Worm (Caenorhabditis elegans) whole organism, midembryonic: Measurements from ENCODE around the gene K01G12.22.

ENCODE experiments used
- T22C8.4 ChIP-seq: fragments of 200-800 bp; sonication (Bioruptor generic); IDR thresholded peaks from 2 replicates; pipeline ENCODE4 v1.3.6; 2022; ENCODE audit warnings: missing genetic modification characterization, missing compliant biosample characterization
- cog-1 ChIP-seq: sonication (generic microtip); optimal IDR thresholded peaks from 2 replicates; lab custom pipeline; 2016; ENCODE audit warnings: missing genetic modification characterization, missing compliant biosample characterization
- flt-1 ChIP-seq: fragments of 200-800 bp; sonication (Bioruptor generic); IDR thresholded peaks from 2 replicates; pipeline ENCODE4 v1.3.6; 2022; ENCODE audit warnings: missing genetic modification characterization, missing compliant biosample characterization
- klf-2 ChIP-seq: fragments of 200-800 bp; sonication (Bioruptor generic); conservative IDR thresholded peaks from 2 replicates; pipeline ENCODE4 v1.3.6; 2022; ENCODE audit warnings: missing genetic modification reagents, missing genetic modification characterization, missing compliant biosample characterization
- med-1 ChIP-seq: sonication (generic microtip); optimal IDR thresholded peaks from 2 replicates; lab custom pipeline; 2017; ENCODE audit warnings: missing genetic modification characterization, mild to moderate bottlenecking, missing compliant biosample characterization, antibody characterized with exemption, missing genetic modification reagents; ENCODE audit not compliant: insufficient read depth
- ref-1 ChIP-seq: fragments of 200-800 bp; sonication (Bioruptor generic); conservative IDR thresholded peaks from 2 replicates; pipeline ENCODE4 v1.3.6; 2022; ENCODE audit warnings: missing genetic modification reagents, missing genetic modification characterization, missing compliant biosample characterization
- tab-1 ChIP-seq: fragments of 200-800 bp; sonication (Bioruptor generic); IDR thresholded peaks from 2 replicates; pipeline ENCODE4 v1.3.6; 2022; ENCODE audit warnings: missing genetic modification characterization, missing compliant biosample characterization
- ztf-23 ChIP-seq: fragments of 200-800 bp; sonication (Bioruptor generic); IDR thresholded peaks from 2 replicates; pipeline ENCODE4 v1.3.6; 2022; ENCODE audit warnings: missing genetic modification reagents, missing genetic modification characterization, missing compliant biosample characterization
- ztf-29 ChIP-seq: fragments of 200-800 bp; sonication (Bioruptor generic); IDR thresholded peaks from 2 replicates; pipeline ENCODE4 v1.3.6; 2022; ENCODE audit warnings: missing genetic modification reagents, missing genetic modification characterization, missing compliant biosample characterization

Gene K01G12.22

DNA sequence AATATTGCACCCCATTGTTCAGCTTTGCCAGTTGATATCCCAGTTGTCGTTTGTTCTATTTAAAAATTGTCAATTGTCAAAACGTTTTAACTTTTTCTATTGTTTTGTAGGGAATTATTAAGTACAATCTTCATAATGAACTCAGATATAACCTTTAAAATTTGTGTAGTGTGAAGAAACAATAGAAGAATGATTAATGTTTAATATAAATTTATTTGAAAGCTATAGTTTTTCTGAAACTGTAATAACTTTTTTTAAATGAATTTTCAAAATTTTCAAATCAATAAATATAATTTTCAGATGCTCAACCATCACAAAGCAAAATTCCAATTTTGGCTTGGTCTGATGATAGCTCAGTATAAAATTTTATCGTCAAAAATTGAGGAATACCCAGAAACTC is at the start of gene K01G12.22:
Gene K01G12.22, plus strand, starts transcription at position 301 of the 400 bp plus-strand sequence.
- TF ChIP-seq ztf-23 (GFP tag; lab: Robert Waterston, UW) (no peak), cog-1 (tag; lab: Kevin White, UChicago) (no peak), tab-1 (GFP tag; lab: Robert Waterston, UW) (no peak), ztf-29 (GFP tag; lab: Robert Waterston, UW) (no peak), med-1 (GFP tag; lab: Kevin White, UChicago) (no peak), flt-1 (no peak), T22C8.4 (GFP tag; lab: Robert Waterston, UW) (no peak), klf-2 (GFP tag; lab: Robert Waterston, UW) (no peak), ref-1 (no peak)

DNA sequence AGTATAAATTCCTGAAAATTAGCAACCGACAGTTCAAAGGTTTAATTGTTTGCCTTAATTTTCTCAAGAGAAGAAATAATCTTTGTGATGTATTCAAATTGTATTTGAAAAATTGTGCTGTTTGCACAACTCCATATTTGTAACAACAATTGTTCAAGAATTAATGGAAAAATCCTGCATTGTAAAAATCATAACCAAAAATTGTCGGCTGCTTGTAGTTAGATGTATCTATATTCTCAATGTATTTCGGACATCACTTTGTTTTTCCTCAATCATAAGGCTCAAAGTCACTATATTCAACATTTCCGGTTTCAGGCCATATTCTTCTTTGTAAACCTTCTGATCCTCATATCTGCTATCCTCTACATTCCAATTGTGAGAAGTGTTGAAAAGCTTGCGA is 49.0 kb upstream of the K01G12.22 start:
- no peak for TF ChIP-seq T22C8.4 (GFP tag; lab: Robert Waterston, UW)
- no peak for TF ChIP-seq cog-1 (tag; lab: Kevin White, UChicago)
- no peak for TF ChIP-seq ztf-23 (GFP tag; lab: Robert Waterston, UW)
- TF ChIP-seq ref-1, result no peak
- TF ChIP-seq tab-1 (GFP tag; lab: Robert Waterston, UW), result no peak

DNA sequence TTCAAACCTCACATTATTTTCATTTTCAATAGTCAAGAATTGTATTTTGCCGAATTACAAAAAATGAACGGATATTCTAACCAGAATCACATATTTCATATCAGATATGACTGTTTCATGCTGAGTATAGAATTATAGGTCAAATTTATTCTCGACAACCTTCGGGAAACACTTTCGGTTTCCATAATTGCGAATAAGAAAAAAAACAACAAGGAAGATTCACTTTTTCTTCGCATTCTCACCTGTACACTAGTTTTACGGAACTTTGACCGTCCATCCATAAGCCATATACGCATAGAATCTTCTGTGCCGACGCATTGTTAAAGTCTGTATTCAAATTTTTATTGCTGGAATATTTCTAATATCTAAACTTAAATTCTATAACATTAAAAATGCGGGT is 46.4 kb upstream of the K01G12.22 start, which contains the start of gene oac-37:
Gene oac-37, plus strand, starts transcription at position 301 of the 400 bp plus-strand sequence.
- no peak for TF ChIP-seq T22C8.4 (GFP tag; lab: Robert Waterston, UW)
- TF ChIP-seq klf-2 (GFP tag; lab: Robert Waterston, UW), result no peak
- TF ChIP-seq flt-1, result no peak
- no peak for TF ChIP-seq med-1 (GFP tag; lab: Kevin White, UChicago)
- TF ChIP-seq tab-1 (GFP tag; lab: Robert Waterston, UW), result no peak
- TF ChIP-seq ztf-29 (GFP tag; lab: Robert Waterston, UW), result no peak
- no peak for TF ChIP-seq ref-1
- TF ChIP-seq cog-1 (tag; lab: Kevin White, UChicago), result no peak
- no peak for TF ChIP-seq ztf-23 (GFP tag; lab: Robert Waterston, UW)

ce11 chrIV:14153261-14153660 is 38.8 kb upstream of the K01G12.22 start, which contains the start of gene oac-38:
oac-38 (minus strand) TSS chrIV:14153361.
- no peak for TF ChIP-seq tab-1 (GFP tag; lab: Robert Waterston, UW)
- TF ChIP-seq klf-2 (GFP tag; lab: Robert Waterston, UW), result no peak
- TF ChIP-seq flt-1, result no peak
- no peak for TF ChIP-seq ztf-23 (GFP tag; lab: Robert Waterston, UW)
- no peak for TF ChIP-seq ztf-29 (GFP tag; lab: Robert Waterston, UW)
- no peak for TF ChIP-seq ref-1
- TF ChIP-seq T22C8.4 (GFP tag; lab: Robert Waterston, UW), result no peak
- no peak for TF ChIP-seq med-1 (GFP tag; lab: Kevin White, UChicago)
- no peak for TF ChIP-seq cog-1 (tag; lab: Kevin White, UChicago)

DNA sequence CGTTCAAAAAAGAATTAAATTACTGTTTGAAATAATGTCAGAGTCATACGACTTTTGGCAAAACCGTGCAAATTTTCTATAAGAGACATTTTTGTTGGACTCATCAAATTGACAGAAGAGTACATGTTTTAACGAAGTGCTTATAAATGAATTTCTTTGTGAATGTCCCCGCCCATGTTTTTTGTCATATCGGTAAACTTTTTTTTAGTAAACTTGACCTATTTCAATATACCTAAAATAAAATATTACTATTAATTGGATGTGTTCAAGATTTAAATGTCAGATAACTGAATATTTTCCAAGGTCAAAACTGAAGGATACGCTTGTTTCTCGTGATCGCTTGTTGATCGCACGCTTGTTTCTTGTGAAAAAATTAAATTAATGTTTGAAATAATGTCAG is 33.9 kb upstream of the K01G12.22 start, which contains the start of gene R05A10.8:
Gene R05A10.8, minus strand, starts transcription at position 101 of the 400 bp plus-strand sequence.
- TF ChIP-seq ztf-23 (GFP tag; lab: Robert Waterston, UW), result no peak
- TF ChIP-seq klf-2 (GFP tag; lab: Robert Waterston, UW), result no peak
- no peak for TF ChIP-seq med-1 (GFP tag; lab: Kevin White, UChicago)
- TF ChIP-seq cog-1 (tag; lab: Kevin White, UChicago), result no peak
- no peak for TF ChIP-seq T22C8.4 (GFP tag; lab: Robert Waterston, UW)
- no peak for TF ChIP-seq ref-1
- no peak for TF ChIP-seq tab-1 (GFP tag; lab: Robert Waterston, UW)
- no peak for TF ChIP-seq ztf-29 (GFP tag; lab: Robert Waterston, UW)
- TF ChIP-seq flt-1, result no peak

- TF ChIP-seq klf-2 (GFP tag; lab: Robert Waterston, UW) (no peak), ztf-23 (GFP tag; lab: Robert Waterston, UW) (no peak), tab-1 (GFP tag; lab: Robert Waterston, UW) (no peak), flt-1 (no peak), med-1 (GFP tag; lab: Kevin White, UChicago) (no peak), ref-1 (no peak), cog-1 (tag; lab: Kevin White, UChicago) (no peak), T22C8.4 (GFP tag; lab: Robert Waterston, UW) (no peak)
Measured at ce11 chrIV:14162772-14163171, 29.2 kb upstream of the K01G12.22 start, which contains the start of gene R05A10.7. R05A10.7 (minus strand) TSS chrIV:14162872.

DNA sequence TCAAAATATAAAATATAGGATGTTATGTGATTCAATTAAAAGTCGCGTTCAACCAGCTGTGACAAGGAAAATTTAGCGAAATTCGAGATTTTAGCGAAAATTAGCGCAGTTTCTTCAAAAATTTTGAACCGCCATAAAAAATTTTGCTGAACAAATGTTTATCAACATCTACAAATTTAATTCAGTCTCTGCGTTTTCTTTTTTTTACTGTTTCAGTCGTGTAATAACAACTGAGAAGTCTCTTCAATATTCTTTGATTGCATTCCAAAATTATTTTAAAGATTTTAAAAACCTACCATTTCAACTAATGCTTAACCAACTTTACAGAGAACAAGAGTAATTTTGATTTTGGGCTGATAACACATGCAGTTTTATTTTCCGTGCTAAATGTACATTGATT is 27.9 kb upstream of the K01G12.22 start:
- TF ChIP-seq klf-2 (GFP tag; lab: Robert Waterston, UW) (no peak), tab-1 (GFP tag; lab: Robert Waterston, UW) (no peak), ztf-29 (GFP tag; lab: Robert Waterston, UW) (no peak), med-1 (GFP tag; lab: Kevin White, UChicago) (no peak), ztf-23 (GFP tag; lab: Robert Waterston, UW) (no peak), ref-1 (no peak), flt-1 (no peak), T22C8.4 (GFP tag; lab: Robert Waterston, UW) (no peak), cog-1 (tag; lab: Kevin White, UChicago) (no peak)

DNA sequence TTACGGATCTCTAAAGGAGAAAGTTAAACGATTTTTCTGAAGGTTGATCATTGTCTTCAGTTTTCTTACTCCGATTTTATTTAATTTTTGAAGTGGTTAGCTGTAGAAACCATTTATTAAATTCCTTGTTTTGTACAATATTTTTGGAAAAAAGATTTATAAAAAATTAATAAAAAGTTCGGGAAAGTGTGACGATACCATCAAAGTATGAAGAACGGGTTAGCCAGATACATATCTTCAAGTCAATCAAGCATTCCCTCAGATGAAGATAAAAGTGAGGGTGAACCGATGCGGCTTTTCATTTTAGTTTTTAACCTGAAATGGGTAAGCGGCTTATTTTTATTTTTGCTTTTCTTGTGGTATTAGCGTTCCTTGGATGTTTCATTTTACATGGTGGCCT is 26.5 kb upstream of the K01G12.22 start, which contains the start of gene R05A10.6:
Gene R05A10.6, plus strand, starts transcription at position 301 of the 400 bp plus-strand sequence.
- no peak for TF ChIP-seq flt-1

ce11 chrIV:14172181-14172580 is 19.8 kb upstream of the K01G12.22 start, which contains the start of gene R05A10.4:
R05A10.4 (plus strand) TSS chrIV:14172481.
- TF ChIP-seq klf-2 (GFP tag; lab: Robert Waterston, UW) (no peak), T22C8.4 (GFP tag; lab: Robert Waterston, UW) (no peak), cog-1 (tag; lab: Kevin White, UChicago) (no peak), flt-1 (no peak), tab-1 (GFP tag; lab: Robert Waterston, UW) (no peak), med-1 (GFP tag; lab: Kevin White, UChicago) (no peak), ztf-29 (GFP tag; lab: Robert Waterston, UW) (no peak), ref-1 (no peak)

- no peak for TF ChIP-seq med-1 (GFP tag; lab: Kevin White, UChicago)
- no peak for TF ChIP-seq flt-1
- no peak for TF ChIP-seq klf-2 (GFP tag; lab: Robert Waterston, UW)
- TF ChIP-seq ref-1, result no peak
- no peak for TF ChIP-seq cog-1 (tag; lab: Kevin White, UChicago)
- TF ChIP-seq tab-1 (GFP tag; lab: Robert Waterston, UW), result no peak
- TF ChIP-seq ztf-23 (GFP tag; lab: Robert Waterston, UW), result no peak
- TF ChIP-seq T22C8.4 (GFP tag; lab: Robert Waterston, UW), result no peak
- TF ChIP-seq ztf-29 (GFP tag; lab: Robert Waterston, UW), result no peak
Measured at ce11 chrIV:14176373-14176772, 15.6 kb upstream of the K01G12.22 start, which contains the start of gene R05A10.3. R05A10.3 (minus strand) TSS chrIV:14176473.
